Worm (Caenorhabditis elegans) whole organism, dauer: ENCODE data around the gene acr-12.

Experiments
- unc-62 ChIP-seq: sonication (generic microtip); optimal IDR thresholded peaks from 2 replicates; lab custom pipeline; 2017; ENCODE audit warnings: missing biosample characterization, missing genetic modification reagents, missing genetic modification characterization

acr-12 gene

ce11 chrX:13532424-13533309 is at the start of gene acr-12:
Gene acr-12 (plus strand): TSS chrX:13532853.
- TF ChIP-seq unc-62 (GFP tag; lab: Kevin White, UChicago), result no peak

- no peak for TF ChIP-seq unc-62 (GFP tag; lab: Kevin White, UChicago)
Observed at ce11 chrX:13484813-13485212, 47.8 kb upstream of the acr-12 start, which contains the start of gene srd-51. Gene srd-51 (minus strand): TSS chrX:13484913.

ce11 chrX:13493762-13494161 is 38.9 kb upstream of the acr-12 start:
- no peak for TF ChIP-seq unc-62 (GFP tag; lab: Kevin White, UChicago)

- TF ChIP-seq unc-62 (GFP tag; lab: Kevin White, UChicago), result no peak
Observed at ce11 chrX:13499098-13499497, 33.6 kb upstream of the acr-12 start.

- TF ChIP-seq unc-62 (GFP tag; lab: Kevin White, UChicago), result no peak
Observed at ce11 chrX:13499923-13500322, 32.7 kb upstream of the acr-12 start.

ce11 chrX:13500568-13500967 is 32.1 kb upstream of the acr-12 start, which contains the start of gene sad-1:
Gene sad-1 (minus strand): TSS chrX:13500668.
- no peak for TF ChIP-seq unc-62 (GFP tag; lab: Kevin White, UChicago)

ce11 chrX:13502282-13502681 is 30.4 kb upstream of the acr-12 start:
- TF ChIP-seq unc-62 (GFP tag; lab: Kevin White, UChicago), result no peak

- TF ChIP-seq unc-62 (GFP tag; lab: Kevin White, UChicago), result no peak
Observed at ce11 chrX:13503839-13504238, 28.8 kb upstream of the acr-12 start.

- no peak for TF ChIP-seq unc-62 (GFP tag; lab: Kevin White, UChicago)
Observed at ce11 chrX:13505201-13505600, 27.5 kb upstream of the acr-12 start.

ce11 chrX:13506043-13506442 is 26.6 kb upstream of the acr-12 start:
- TF ChIP-seq unc-62 (GFP tag; lab: Kevin White, UChicago), result no peak

- no peak for TF ChIP-seq unc-62 (GFP tag; lab: Kevin White, UChicago)
Observed at ce11 chrX:13506493-13506892, 26.2 kb upstream of the acr-12 start.

- TF ChIP-seq unc-62 (GFP tag; lab: Kevin White, UChicago), result no peak
Observed at ce11 chrX:13507233-13507632, 25.4 kb upstream of the acr-12 start, which contains the start of gene H06A10.1. Gene H06A10.1 (plus strand): TSS chrX:13507533.

ce11 chrX:13510234-13510837 is 22.3 kb upstream of the acr-12 start:
- no peak for TF ChIP-seq unc-62 (GFP tag; lab: Kevin White, UChicago)

- no peak for TF ChIP-seq unc-62 (GFP tag; lab: Kevin White, UChicago)
Observed at ce11 chrX:13510997-13511396, 21.7 kb upstream of the acr-12 start, which contains the start of gene col-185. Gene col-185 (minus strand): TSS chrX:13511097.

- no peak for TF ChIP-seq unc-62 (GFP tag; lab: Kevin White, UChicago)
Observed at ce11 chrX:13511796-13512195, 20.9 kb upstream of the acr-12 start.

- TF ChIP-seq unc-62 (GFP tag; lab: Kevin White, UChicago), result no peak
Observed at ce11 chrX:13514384-13514783, 18.3 kb upstream of the acr-12 start.
